Fruit fly (Drosophila melanogaster): ENCODE results near the gene CG34041.

DNA sequence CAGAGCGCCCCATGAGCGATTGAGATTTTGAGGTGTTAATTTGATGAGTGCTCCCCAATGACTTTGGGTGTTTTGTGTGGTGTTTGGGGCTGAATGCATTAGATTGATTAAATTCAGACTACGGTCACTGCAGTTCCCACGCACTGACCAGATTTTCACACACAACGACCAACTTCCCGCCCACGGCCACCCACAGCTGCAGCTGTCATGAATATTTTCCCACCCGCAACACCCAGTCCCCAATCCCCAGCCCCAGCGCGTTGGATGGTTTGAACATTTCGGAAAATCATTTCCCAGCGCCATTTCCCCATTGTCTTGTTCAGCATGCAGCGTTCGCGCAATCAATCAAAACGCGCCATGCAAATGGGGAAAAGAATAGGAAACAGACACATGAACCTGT, 33.6 kb downstream of the CG34041 start:
- TF ChIP-seq CTCF (optimal IDR thresholded peaks at IDR 0.05) (no peak), CG8478 (optimal IDR thresholded peaks at IDR 0.05) (no peak)

Data from S2 (cell line).